Worm (Caenorhabditis elegans) whole organism, L2 larva: ENCODE measurements around the gene ubc-9.
A peak's percentile ranks its signal among the peaks of the same experiment; 100 is the strongest.

Source experiments
- C34F6.9 ChIP-seq: fragments of 150-350 bp; optimal IDR thresholded peaks from 2 replicates; lab custom pipeline; 2014; ENCODE audit warnings: missing biosample characterization, missing genetic modification characterization
- F13H6.1 ChIP-seq: sonication (generic microtip); optimal IDR thresholded peaks from 2 replicates; lab custom pipeline; 2016; ENCODE audit warnings: missing genetic modification characterization, missing compliant biosample characterization
- R02D3.7 ChIP-seq: fragments of 150-350 bp; optimal IDR thresholded peaks from 2 replicates; lab custom pipeline; 2014; ENCODE audit warnings: missing biosample characterization, missing genetic modification characterization
- Y55F3AM.14 ChIP-seq: fragments of 200-800 bp; sonication (Bioruptor generic); optimal IDR thresholded peaks from 2 replicates; lab custom pipeline; 2018; ENCODE audit warnings: mild to moderate bottlenecking, missing genetic modification characterization, missing compliant biosample characterization
- ZK546.5 ChIP-seq: sonication (generic microtip); optimal IDR thresholded peaks from 2 replicates; lab custom pipeline; 2017; ENCODE audit warnings: missing biosample characterization, missing genetic modification characterization
- alr-1 ChIP-seq: fragments of 150-350 bp; optimal IDR thresholded peaks from 2 replicates; lab custom pipeline; 2014; ENCODE audit warnings: missing biosample characterization, missing genetic modification characterization
- aly-2 ChIP-seq: fragments of 150-350 bp; optimal IDR thresholded peaks from 2 replicates; lab custom pipeline; 2014; ENCODE audit warnings: missing biosample characterization, missing genetic modification characterization
- ama-1 ChIP-seq: fragments of 150-350 bp; optimal IDR thresholded peaks from 2 replicates; lab custom pipeline; 2018; ENCODE audit warnings: inconsistent platforms
- crh-2 ChIP-seq: sonication (generic microtip); optimal IDR thresholded peaks from 2 replicates; lab custom pipeline; 2017; ENCODE audit warnings: missing biosample characterization, missing genetic modification characterization
- elt-1 ChIP-seq: fragments of 150-350 bp; optimal IDR thresholded peaks from 2 replicates; lab custom pipeline; 2014; ENCODE audit warnings: missing biosample characterization, missing genetic modification characterization
- fos-1 ChIP-seq: fragments of 150-350 bp; optimal IDR thresholded peaks from 2 replicates; lab custom pipeline; 2014; ENCODE audit warnings: missing biosample characterization, missing genetic modification characterization
- gmeb-1 ChIP-seq: fragments of 150-350 bp; optimal IDR thresholded peaks from 2 replicates; lab custom pipeline; 2014; ENCODE audit warnings: missing biosample characterization, missing genetic modification characterization
- lin-11 ChIP-seq: fragments of 150-350 bp; sonication (generic microtip); optimal IDR thresholded peaks from 2 replicates; lab custom pipeline; 2014; ENCODE audit warnings: missing biosample characterization, missing genetic modification characterization, inconsistent platforms, mixed read lengths
- lin-13 ChIP-seq: fragments of 150-350 bp; optimal IDR thresholded peaks from 2 replicates; lab custom pipeline; 2014; ENCODE audit warnings: missing biosample characterization, missing genetic modification reagents, missing genetic modification characterization
- lin-39 ChIP-seq: fragments of 150-350 bp; optimal IDR thresholded peaks from 2 replicates; lab custom pipeline; 2014; ENCODE audit warnings: missing biosample characterization, missing genetic modification reagents, missing genetic modification characterization
- lsy-2 ChIP-seq, 2 experiments: fragments of 150-350 bp in 1 of 2; sonication (generic microtip) in 1 of 2; optimal IDR thresholded peaks; 2 replicates each; lab custom pipeline; 2014 to 2017; ENCODE audit warnings: missing biosample characterization in 2 of 2, missing genetic modification characterization in 2 of 2
- mbf-1 ChIP-seq: sonication (generic microtip); optimal IDR thresholded peaks from 2 replicates; lab custom pipeline; 2017; ENCODE audit warnings: missing biosample characterization, missing genetic modification characterization
- nhr-10 ChIP-seq: sonication (generic microtip); optimal IDR thresholded peaks from 2 replicates; lab custom pipeline; 2017; ENCODE audit warnings: missing biosample characterization, missing genetic modification characterization
- nhr-11 ChIP-seq: fragments of 150-350 bp; optimal IDR thresholded peaks from 2 replicates; lab custom pipeline; 2014; ENCODE audit warnings: missing biosample characterization, missing genetic modification characterization
- nhr-129 ChIP-seq: fragments of 150-350 bp; optimal IDR thresholded peaks from 2 replicates; lab custom pipeline; 2014; ENCODE audit warnings: missing biosample characterization, missing genetic modification characterization
- nhr-21 ChIP-seq: fragments of 150-350 bp; optimal IDR thresholded peaks from 2 replicates; lab custom pipeline; 2014; ENCODE audit warnings: missing biosample characterization, missing genetic modification characterization
- nhr-23 ChIP-seq: fragments of 150-350 bp; optimal IDR thresholded peaks from 2 replicates; lab custom pipeline; 2014; ENCODE audit warnings: missing biosample characterization, missing genetic modification reagents, missing genetic modification characterization
- nhr-237 ChIP-seq: fragments of 150-350 bp; optimal IDR thresholded peaks from 2 replicates; lab custom pipeline; 2014; ENCODE audit warnings: missing biosample characterization, missing genetic modification characterization
- nhr-6 ChIP-seq: fragments of 150-350 bp; optimal IDR thresholded peaks from 2 replicates; lab custom pipeline; 2014; ENCODE audit warnings: missing biosample characterization, missing genetic modification characterization
- peb-1 ChIP-seq: fragments of 150-350 bp; optimal IDR thresholded peaks from 2 replicates; lab custom pipeline; 2014; ENCODE audit warnings: missing biosample characterization, missing genetic modification characterization
- sma-3 ChIP-seq: sonication (generic microtip); optimal IDR thresholded peaks from 2 replicates; lab custom pipeline; 2016; ENCODE audit warnings: missing genetic modification reagents, missing genetic modification characterization, missing compliant biosample characterization
- sma-9 ChIP-seq, 2 experiments: fragments of 150-350 bp in 1 of 2; sonication (generic microtip) in 1 of 2; optimal IDR thresholded peaks; 2 replicates each; lab custom pipeline; 2014 to 2016; ENCODE audit warnings: missing genetic modification characterization in 2 of 2, mild to moderate bottlenecking in 1 of 2, missing biosample characterization in 1 of 2, missing compliant biosample characterization in 1 of 2, missing genetic modification reagents in 1 of 2, moderate library complexity in 1 of 2
- unc-39 ChIP-seq: fragments of 150-350 bp; optimal IDR thresholded peaks from 2 replicates; lab custom pipeline; 2014; ENCODE audit warnings: missing biosample characterization, missing genetic modification characterization
- unc-55 ChIP-seq: fragments of 150-350 bp; sonication (generic microtip); optimal IDR thresholded peaks from 3 replicates; lab custom pipeline; 2014; ENCODE audit warnings: missing biosample characterization, missing genetic modification reagents, missing genetic modification characterization
- unc-62 ChIP-seq: fragments of 150-350 bp; optimal IDR thresholded peaks from 2 replicates; lab custom pipeline; 2014; ENCODE audit warnings: missing biosample characterization, missing genetic modification reagents, missing genetic modification characterization
- zag-1 ChIP-seq: fragments of 150-350 bp; optimal IDR thresholded peaks from 2 replicates; lab custom pipeline; 2014; ENCODE audit warnings: missing biosample characterization, missing genetic modification characterization
- ztf-1 ChIP-seq: fragments of 200-800 bp; sonication (Bioruptor generic); conservative IDR thresholded peaks from 2 replicates; pipeline ENCODE4 v1.3.6; 2022; ENCODE audit warnings: missing genetic modification characterization, missing compliant biosample characterization
- ztf-11 ChIP-seq: sonication (generic microtip); optimal IDR thresholded peaks from 2 replicates; lab custom pipeline; 2017; ENCODE audit warnings: missing biosample characterization, missing genetic modification characterization

Gene ubc-9

ce11 chrIV:4602565-4602964 lies 48.3 kb upstream of the ubc-9 start, which contains the start of gene F19C7.4:
F19C7.4 (plus strand) TSS chrIV:4602865.
- no peak for TF ChIP-seq nhr-10 (tag; lab: Kevin White, UChicago)
- TF ChIP-seq lsy-2 (tag; optimal IDR thresholded peaks at IDR 0.05; lab: Kevin White, UChicago) = no peak
- no peak for TF ChIP-seq crh-2 (tag; lab: Kevin White, UChicago)
- peak; percentile 26 for TF ChIP-seq fos-1 (tag; lab: Kevin White, UChicago)
- no peak for TF ChIP-seq lin-39 (tag; lab: Kevin White, UChicago)

DNA sequence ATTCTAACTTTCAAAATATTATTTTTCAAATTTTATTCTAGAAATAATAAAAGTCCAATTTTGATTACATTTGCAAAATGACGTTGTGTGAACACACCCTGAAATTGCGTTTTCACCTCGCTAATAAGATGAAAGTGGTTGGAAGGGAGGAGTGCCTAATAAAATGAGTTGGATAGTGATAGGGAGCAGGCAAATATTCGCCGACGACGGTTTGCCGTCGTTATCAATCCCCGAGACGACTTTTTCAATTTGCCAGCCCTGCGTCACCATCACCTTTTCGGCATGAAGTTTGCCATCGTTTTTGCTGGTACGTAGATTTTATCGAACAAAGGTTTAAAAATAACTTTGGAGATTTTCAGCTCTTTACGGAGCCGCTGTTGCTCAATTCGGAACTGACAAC lies 45.2 kb upstream of the ubc-9 start, which contains the start of gene nspg-10:
Gene nspg-10, plus strand, starts transcription at position 179 of the 400 bp plus-strand sequence.
- no peak for TF ChIP-seq mbf-1 (tag; lab: Kevin White, UChicago)
- no peak for TF ChIP-seq nhr-21 (tag; lab: Kevin White, UChicago)
- no peak for TF ChIP-seq nhr-23 (tag; lab: Kevin White, UChicago)
- no peak for TF ChIP-seq nhr-10 (tag; lab: Kevin White, UChicago)
- peak; percentile 37 for TF ChIP-seq crh-2 (tag; lab: Kevin White, UChicago)
- TF ChIP-seq fos-1 (tag; lab: Kevin White, UChicago) = peak; percentile 85
- TF ChIP-seq Y55F3AM.14 (GFP tag; lab: Kevin White, UChicago) = no peak
- TF ChIP-seq, all 48 proteins: peak for 2

DNA sequence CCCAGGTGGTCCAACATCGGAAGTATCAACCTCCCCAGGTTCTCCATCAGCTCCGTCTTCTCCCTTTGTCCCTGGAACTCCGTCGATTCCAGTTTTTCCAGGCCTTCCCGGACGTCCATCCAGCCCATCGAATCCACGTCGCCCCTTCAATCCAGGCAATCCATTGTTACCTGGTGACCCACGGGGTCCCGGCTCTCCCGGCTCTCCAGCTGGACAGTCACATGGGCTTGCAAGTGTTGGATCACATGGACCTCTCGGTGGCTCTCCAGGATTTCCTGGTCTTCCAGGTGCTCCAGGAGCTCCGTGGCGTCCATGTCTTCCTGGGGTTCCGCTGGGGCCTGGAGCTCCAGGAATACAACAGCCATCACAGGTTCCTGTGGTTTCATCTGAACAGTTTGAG lies 42.2 kb upstream of the ubc-9 start:
- no peak for TF ChIP-seq nhr-21 (tag; lab: Kevin White, UChicago)
- no peak for TF ChIP-seq nhr-129

ce11 chrIV:4609568-4609967 lies 41.3 kb upstream of the ubc-9 start, which contains the start of gene col-110:
col-110 (minus strand) TSS chrIV:4609668.
- TF ChIP-seq unc-39 (tag; lab: Kevin White, UChicago) (no peak), peb-1 (no peak), sma-9 (GFP tag; optimal IDR thresholded peaks at IDR 0.05; lab: Kevin White, UChicago) (no peak), sma-9 (tag; optimal IDR thresholded peaks at IDR 0.05; lab: Kevin White, UChicago) (no peak), ZK546.5 (tag; lab: Kevin White, UChicago) (no peak), ztf-11 (tag; lab: Kevin White, UChicago) (no peak), R02D3.7 (tag; lab: Kevin White, UChicago) (no peak), aly-2 (tag; lab: Kevin White, UChicago) (no peak), alr-1 (tag; lab: Kevin White, UChicago) (no peak), fos-1 (tag; lab: Kevin White, UChicago) (no peak), zag-1 (no peak), Y55F3AM.14 (GFP tag; lab: Kevin White, UChicago) (no peak), lin-39 (tag; lab: Kevin White, UChicago) (no peak)

- TF ChIP-seq gmeb-1 (no peak), lin-11 (tag; lab: Kevin White, UChicago) (no peak), F13H6.1 (tag; lab: Kevin White, UChicago) (no peak)
Measured at ce11 chrIV:4611740-4612139, 39.1 kb upstream of the ubc-9 start.

DNA sequence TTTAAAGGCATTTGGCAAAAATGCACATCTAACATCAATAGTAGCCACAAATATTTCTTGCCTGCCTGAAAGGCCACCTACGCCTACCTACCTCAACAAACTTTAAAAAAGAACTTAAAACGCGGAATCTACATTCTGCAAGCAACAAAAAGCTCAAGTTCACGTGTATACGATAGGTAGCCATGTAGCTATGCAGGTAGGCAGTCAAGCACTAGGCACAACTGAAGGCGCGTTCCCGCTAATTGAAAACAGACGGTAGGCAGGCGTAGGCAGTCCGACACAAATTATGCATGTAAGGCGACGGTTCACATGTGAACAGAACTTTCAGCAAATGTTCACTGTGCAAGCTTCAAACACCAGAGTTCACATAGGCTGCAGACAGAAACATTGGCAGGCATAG lies 38.2 kb upstream of the ubc-9 start:
- no peak for TF ChIP-seq C34F6.9
- no peak for TF ChIP-seq nhr-11 (tag; lab: Kevin White, UChicago)
- TF ChIP-seq fos-1 (tag; lab: Kevin White, UChicago) = no peak
- no peak for TF ChIP-seq ztf-1 (GFP tag; lab: Robert Waterston, UW)
- TF ChIP-seq ama-1 (lab: Kevin White, UChicago) = no peak
- no peak for TF ChIP-seq nhr-237 (tag; lab: Kevin White, UChicago)
- TF ChIP-seq elt-1 (tag; lab: Kevin White, UChicago) = no peak
- no peak for TF ChIP-seq nhr-21 (tag; lab: Kevin White, UChicago)
- TF ChIP-seq unc-39 (tag; lab: Kevin White, UChicago) = no peak
- TF ChIP-seq sma-3 (GFP tag; lab: Kevin White, UChicago) = no peak
- TF ChIP-seq mbf-1 (tag; lab: Kevin White, UChicago) = no peak
- no peak for TF ChIP-seq unc-55 (GFP tag; lab: Kevin White, UChicago)
- TF ChIP-seq unc-62 = no peak
- TF ChIP-seq lin-13 = no peak
- no peak for TF ChIP-seq nhr-6 (tag; lab: Kevin White, UChicago)
- TF ChIP-seq nhr-10 (tag; lab: Kevin White, UChicago) = no peak
- no peak for TF ChIP-seq ztf-11 (tag; lab: Kevin White, UChicago)
